Worm (Caenorhabditis elegans) whole organism, L4/young adult: ENCODE measurements around the gene srh-171.

Experiments
- W03F9.2 ChIP-seq: fragments of 150-350 bp; optimal IDR thresholded peaks from 2 replicates; lab custom pipeline; 2014; ENCODE audit warnings: missing biosample characterization, missing genetic modification characterization
- dao-5 ChIP-seq: sonication (generic microtip); optimal IDR thresholded peaks from 2 replicates; lab custom pipeline; 2016; ENCODE audit warnings: missing genotype, missing genetic modification characterization, moderate library complexity, missing compliant biosample characterization
- him-1 ChIP-seq: sonication (generic microtip); optimal IDR thresholded peaks from 2 replicates; lab custom pipeline; 2016; ENCODE audit warnings: missing genotype, missing genetic modification reagents, missing genetic modification characterization, missing compliant biosample characterization

DNA sequence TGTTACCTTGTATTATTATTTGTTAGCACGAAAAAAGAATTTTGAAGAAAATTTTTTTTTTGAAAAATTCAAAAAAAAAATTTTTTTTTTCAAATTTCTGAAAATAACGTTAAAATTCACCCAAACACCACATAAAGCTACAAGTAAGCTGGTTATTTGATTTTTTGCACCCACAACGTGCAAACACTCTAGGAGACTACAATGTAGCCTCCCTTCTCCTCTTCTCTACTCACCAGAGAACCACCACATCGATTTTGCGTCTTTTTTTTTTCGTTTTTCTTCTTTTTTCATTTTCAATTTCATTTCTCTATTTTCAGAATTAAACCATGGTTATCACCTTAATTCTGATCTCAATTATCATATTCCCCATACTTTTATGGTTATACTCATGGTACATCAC, 10.3 kb upstream of the srh-171 start, which contains the start of gene abhd-3.1:
- TF ChIP-seq dao-5 (tag; lab: Kevin White, UChicago) (no peak), him-1 (tag; lab: Kevin White, UChicago) (no peak), W03F9.2 (tag; lab: Kevin White, UChicago) (no peak)
